Worm (Caenorhabditis elegans) whole organism, early embryonic: ENCODE measurements around the gene C50B6.1.

ENCODE experiments used
- ama-1 ChIP-seq: fragments of 150-350 bp; optimal IDR thresholded peaks from 2 replicates; lab custom pipeline; 2014
- flt-1 ChIP-seq: fragments of 200-800 bp; sonication (Bioruptor generic); IDR thresholded peaks from 2 replicates; pipeline ENCODE4 v1.3.6; 2022; ENCODE audit warnings: missing genetic modification characterization, missing compliant biosample characterization
- hnd-1 ChIP-seq: sonication (generic microtip); optimal IDR thresholded peaks from 2 replicates; lab custom pipeline; 2016; ENCODE audit warnings: missing genetic modification characterization, missing compliant biosample characterization
- pes-1 ChIP-seq: fragments of 200-800 bp; sonication (Bioruptor generic); IDR thresholded peaks from 2 replicates; pipeline ENCODE4 v1.3.6; 2022; ENCODE audit warnings: missing genetic modification reagents, missing genetic modification characterization, missing compliant biosample characterization
- sea-1 ChIP-seq: fragments of 200-800 bp; sonication (Bioruptor generic); conservative IDR thresholded peaks from 2 replicates; pipeline ENCODE4 v1.3.6; 2022; ENCODE audit warnings: missing genetic modification characterization, missing compliant biosample characterization
- tbx-11 ChIP-seq: fragments of 200-800 bp; sonication (Bioruptor generic); IDR thresholded peaks from 2 replicates; pipeline ENCODE4 v1.3.6; 2022; ENCODE audit warnings: missing genetic modification characterization, missing compliant biosample characterization

ce11 chrV:13286525-13286924 is 22.2 kb upstream of the C50B6.1 start:
- TF ChIP-seq ama-1 (lab: Kevin White, UChicago) (no peak), tbx-11 (no peak), pes-1 (GFP tag; lab: Robert Waterston, UW) (no peak), hnd-1 (tag; lab: Kevin White, UChicago) (no peak), sea-1 (GFP tag; lab: Robert Waterston, UW) (no peak), flt-1 (no peak)
